Worm (Caenorhabditis elegans): ENCODE measurements around the gene sel-12.

DNA sequence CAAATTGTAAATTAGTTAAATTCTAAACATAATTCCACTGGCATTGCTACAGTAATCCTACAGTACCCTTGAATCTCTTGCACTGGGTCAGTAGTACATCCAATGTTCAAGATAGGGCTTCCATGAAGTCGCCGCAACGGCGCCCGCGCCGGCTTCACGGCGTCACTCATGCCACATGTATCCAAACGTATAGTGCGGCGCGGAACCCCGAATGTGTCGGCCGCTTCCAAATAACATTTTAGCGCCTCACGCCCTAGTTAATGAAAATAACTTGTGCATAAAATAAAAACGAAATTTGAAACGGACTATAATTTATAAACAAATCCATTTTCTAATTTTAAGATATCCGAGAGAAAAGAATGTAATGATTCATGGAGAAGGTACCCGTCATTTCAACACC lies 20.3 kb downstream of the sel-12 start:
- TF ChIP-seq flt-1 (GFP tag; IDR thresholded peaks at IDR 0.05): no peak
- no peak for TF ChIP-seq ama-1 (optimal IDR thresholded peaks at IDR 0.05)
- TF ChIP-seq tbx-11 (GFP tag; IDR thresholded peaks at IDR 0.05): no peak
- no peak for TF ChIP-seq ets-7 (tag; optimal IDR thresholded peaks at IDR 0.05)
- TF ChIP-seq sea-1 (GFP tag; conservative IDR thresholded peaks at IDR 0.05): no peak
- no peak for TF ChIP-seq hmg-4 (GFP tag; optimal IDR thresholded peaks at IDR 0.05)
